Fruit fly (Drosophila melanogaster) whole organism, wandering third instar larva: ENCODE data around the gene CG31099.
A peak's percentile ranks its signal among the peaks of the same experiment; 100 is the strongest.

Experiments
- Abd-B ChIP-seq: fragments of >200 bp; optimal IDR thresholded peaks from 2 replicates; lab custom pipeline; 2017; ENCODE audit warnings: missing biosample characterization, missing genetic modification characterization
- CG9705 ChIP-seq: fragments of 200-800 bp; sonication (Bioruptor generic); optimal IDR thresholded peaks from 2 replicates; lab custom pipeline; 2018; ENCODE audit warnings: missing biosample characterization, mild to moderate bottlenecking, missing genetic modification characterization
- CrebA ChIP-seq: fragments of 200-800 bp; sonication (Bioruptor generic); optimal IDR thresholded peaks from 2 replicates; lab custom pipeline; 2016; ENCODE audit warnings: missing biosample characterization, mild to moderate bottlenecking, missing genetic modification characterization, borderline replicate concordance
- Dfd ChIP-seq: fragments of >200 bp; optimal IDR thresholded peaks from 2 replicates; lab custom pipeline; 2017; ENCODE audit warnings: missing biosample characterization, missing genetic modification characterization
- GATAd ChIP-seq: sonication (Bioruptor generic); optimal IDR thresholded peaks from 2 replicates; lab custom pipeline; 2016; ENCODE audit warnings: missing biosample characterization, missing genetic modification characterization
- Hnf4 ChIP-seq: fragments of 200-800 bp; sonication (Bioruptor generic); optimal IDR thresholded peaks from 2 replicates; lab custom pipeline; 2016; ENCODE audit warnings: missing biosample characterization, mild to moderate bottlenecking, missing genetic modification characterization
- Hr83 ChIP-seq: fragments of 200-300 bp; sonication (Bioruptor generic); optimal IDR thresholded peaks from 2 replicates; lab custom pipeline; 2016; ENCODE audit warnings: missing biosample characterization, mild to moderate bottlenecking, missing genetic modification characterization, moderate library complexity; ENCODE audit not compliant: poor library complexity, severe bottlenecking
- Jra ChIP-seq: sonication (Bioruptor generic); optimal IDR thresholded peaks from 2 replicates; lab custom pipeline; 2016; ENCODE audit warnings: missing biosample characterization, missing genetic modification characterization
- Mio ChIP-seq: sonication (Bioruptor generic); optimal IDR thresholded peaks from 2 replicates; lab custom pipeline; 2016; ENCODE audit warnings: missing biosample characterization, missing genetic modification characterization
- Myc ChIP-seq: fragments of >200 bp; optimal IDR thresholded peaks from 2 replicates; lab custom pipeline; 2017
- N ChIP-seq: fragments of >200 bp; optimal IDR thresholded peaks from 2 replicates; lab custom pipeline; 2018; ENCODE audit warnings: missing biosample characterization, missing external identifiers, missing genetic modification characterization
- OdsH ChIP-seq: fragments of 200-800 bp; sonication (Bioruptor generic); optimal IDR thresholded peaks from 2 replicates; lab custom pipeline; 2016; ENCODE audit warnings: missing biosample characterization, mild to moderate bottlenecking, missing genetic modification characterization
- Rel ChIP-seq, 2 experiments: fragments of 200-800 bp; sonication (Bioruptor generic) in 1 of 2; optimal IDR thresholded peaks; 2 replicates in 1 of 2; 3 replicates in 1 of 2; lab custom pipeline; 2016 to 2019; ENCODE audit warnings: mild to moderate bottlenecking in 2 of 2, missing biosample characterization in 2 of 2, missing genetic modification characterization in 2 of 2, moderate library complexity in 1 of 2
- br ChIP-seq: fragments of 200-800 bp; sonication (Bioruptor generic); optimal IDR thresholded peaks from 2 replicates; lab custom pipeline; 2016; ENCODE audit warnings: missing biosample characterization, missing genetic modification characterization
- brk ChIP-seq: fragments of 200-800 bp; sonication (Bioruptor generic); optimal IDR thresholded peaks from 2 replicates; lab custom pipeline; 2016; ENCODE audit warnings: missing biosample characterization, mild to moderate bottlenecking, missing genetic modification characterization
- dl ChIP-seq, 2 experiments: fragments of 175-275, 200-275 bp in 1 of 2; fragments of 200-275 bp in 1 of 2; sonication (Bioruptor generic); optimal IDR thresholded peaks; lab custom pipeline; 2018; ENCODE audit warnings: mild to moderate bottlenecking in 2 of 2, missing biosample characterization in 2 of 2, missing genetic modification characterization in 2 of 2, moderate library complexity in 2 of 2; ENCODE audit not compliant: partially characterized antibody in 2 of 2, insufficient read depth in 1 of 2
- dmrt93B ChIP-seq: fragments of 200-800 bp; sonication (Bioruptor generic); optimal IDR thresholded peaks from 2 replicates; lab custom pipeline; 2018; ENCODE audit warnings: missing biosample characterization, mild to moderate bottlenecking, missing genetic modification characterization
- dsf ChIP-seq: sonication (Bioruptor generic); optimal IDR thresholded peaks from 2 replicates; lab custom pipeline; 2016; ENCODE audit warnings: missing biosample characterization, missing genetic modification characterization, borderline replicate concordance
- fru ChIP-seq: fragments of 200-800 bp; sonication (Bioruptor generic); optimal IDR thresholded peaks from 3 replicates; lab custom pipeline; 2016; ENCODE audit warnings: missing biosample characterization, mild to moderate bottlenecking, missing genetic modification characterization
- jim ChIP-seq: fragments of 175-275, 200-325 bp; sonication (Bioruptor generic); optimal IDR thresholded peaks from 2 replicates; lab custom pipeline; 2016; ENCODE audit warnings: missing biosample characterization, mild to moderate bottlenecking, missing genetic modification characterization
- lola ChIP-seq: fragments of >200 bp; optimal IDR thresholded peaks from 2 replicates; lab custom pipeline; 2017; ENCODE audit warnings: missing biosample characterization, missing genetic modification characterization
- pan ChIP-seq: fragments of >200 bp; optimal IDR thresholded peaks from 2 replicates; lab custom pipeline; 2017
- psq ChIP-seq: fragments of 200-800 bp; sonication (Bioruptor generic); optimal IDR thresholded peaks from 3 replicates; lab custom pipeline; 2017; ENCODE audit warnings: missing biosample characterization, mild to moderate bottlenecking, missing genetic modification characterization, moderate library complexity
- sage ChIP-seq: fragments of 200-800 bp; sonication (Bioruptor generic); optimal IDR thresholded peaks from 2 replicates; lab custom pipeline; 2016; ENCODE audit warnings: missing biosample characterization, mild to moderate bottlenecking, missing genetic modification characterization
- sv ChIP-seq: fragments of 200-800 bp; sonication (Bioruptor generic); optimal IDR thresholded peaks from 3 replicates; lab custom pipeline; 2016; ENCODE audit warnings: missing biosample characterization, missing genetic modification characterization
- tai ChIP-seq: sonication (Bioruptor generic); optimal IDR thresholded peaks from 2 replicates; lab custom pipeline; 2016; ENCODE audit warnings: missing biosample characterization, missing genetic modification characterization
- usp ChIP-seq: fragments of >200 bp; optimal IDR thresholded peaks from 2 replicates; lab custom pipeline; 2017; ENCODE audit warnings: missing biosample characterization, missing genetic modification characterization
- woc ChIP-seq: sonication (Bioruptor generic); optimal IDR thresholded peaks from 2 replicates; lab custom pipeline; 2016; ENCODE audit warnings: missing biosample characterization, mild to moderate bottlenecking, missing genetic modification characterization

The CG31099 gene

DNA sequence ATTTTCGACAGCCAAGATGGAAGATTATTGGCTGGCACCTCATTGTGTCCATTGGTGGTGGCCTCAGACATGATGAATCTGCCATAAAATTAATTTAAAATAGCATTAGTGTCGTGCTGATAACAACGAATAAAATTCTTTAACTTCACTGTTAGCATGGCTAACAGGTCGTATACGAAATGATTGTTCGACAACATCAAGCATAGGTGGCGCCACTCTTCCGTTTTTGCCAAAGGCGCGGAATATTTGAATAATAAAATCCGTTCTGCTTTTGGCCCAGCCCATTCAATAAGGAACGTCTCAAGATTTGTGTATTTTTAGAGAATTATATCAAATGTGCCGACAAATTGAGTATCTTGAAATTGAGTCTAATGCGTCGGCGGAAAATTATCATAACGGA is 1.8 kb upstream of the CG31099 start:
- TF ChIP-seq fru (GFP tag; lab: Kevin White, UChicago) (no peak), pan (no peak), sage (GFP tag; lab: Kevin White, UChicago) (no peak), Jra (GFP tag; lab: Kevin White, UChicago) (no peak)

DNA sequence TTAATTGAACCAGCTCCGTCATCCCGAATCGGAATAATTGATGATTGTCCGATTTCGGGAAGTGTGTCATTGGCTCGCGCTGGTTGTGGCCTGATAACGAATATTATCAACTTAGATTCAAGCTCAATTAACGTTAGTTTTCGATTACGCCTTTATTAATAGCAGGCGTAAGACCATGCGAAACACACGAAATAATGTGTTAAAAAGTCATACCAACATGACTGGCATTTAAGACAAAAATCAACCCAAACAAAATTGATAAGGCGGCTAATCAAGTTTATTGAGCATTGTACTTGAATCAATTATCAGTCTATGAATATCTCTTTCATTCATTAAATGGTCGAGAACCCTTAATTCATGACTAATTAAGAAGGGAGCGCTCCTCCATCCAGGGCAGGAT is 1.6 kb downstream of the CG31099 start:
- no peak for TF ChIP-seq psq (GFP tag; lab: Kevin White, UChicago)
- TF ChIP-seq GATAd (GFP tag; lab: Kevin White, UChicago) = no peak
- no peak for TF ChIP-seq Dfd (GFP tag; lab: Kevin White, UChicago)
- TF ChIP-seq Rel (GFP tag; optimal IDR thresholded peaks at IDR 0.05; lab: Kevin White, UChicago) = no peak
- TF ChIP-seq Rel (tag; optimal IDR thresholded peaks at IDR 0.05; lab: Kevin White, UChicago) = no peak
- TF ChIP-seq Mio (GFP tag; lab: Kevin White, UChicago) = no peak
- no peak for TF ChIP-seq jim (GFP tag; lab: Kevin White, UChicago)
- TF ChIP-seq CrebA = no peak
- TF ChIP-seq Abd-B (GFP tag; lab: Kevin White, UChicago) = no peak
- no peak for TF ChIP-seq Hr83 (GFP tag; lab: Kevin White, UChicago)

DNA sequence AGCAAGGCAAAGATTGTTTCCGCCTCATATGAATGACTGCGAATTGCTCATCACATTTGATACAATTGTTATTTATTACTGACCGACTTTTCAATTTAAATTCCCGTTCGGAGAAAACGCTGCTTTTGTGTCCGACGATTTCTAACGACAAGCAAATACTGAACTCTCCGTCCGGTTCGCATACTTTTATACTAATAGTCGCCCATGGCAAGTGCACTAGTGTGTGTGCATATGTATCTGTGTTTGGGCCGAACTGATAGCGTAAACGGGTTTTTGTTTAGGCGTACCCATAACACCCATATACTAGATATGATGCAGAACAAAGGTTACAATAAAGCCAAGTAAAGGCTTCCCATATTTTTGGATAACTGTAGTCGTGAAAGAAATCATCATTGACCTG is 2.5 kb downstream of the CG31099 start, which contains the start of gene CG10550:
CG10550 (minus strand) TSS at position 164 of the 400 bp plus-strand sequence.
- TF ChIP-seq tai (GFP tag; lab: Kevin White, UChicago) (no peak), Hnf4 (GFP tag; lab: Kevin White, UChicago) (peak; percentile 0)

DNA sequence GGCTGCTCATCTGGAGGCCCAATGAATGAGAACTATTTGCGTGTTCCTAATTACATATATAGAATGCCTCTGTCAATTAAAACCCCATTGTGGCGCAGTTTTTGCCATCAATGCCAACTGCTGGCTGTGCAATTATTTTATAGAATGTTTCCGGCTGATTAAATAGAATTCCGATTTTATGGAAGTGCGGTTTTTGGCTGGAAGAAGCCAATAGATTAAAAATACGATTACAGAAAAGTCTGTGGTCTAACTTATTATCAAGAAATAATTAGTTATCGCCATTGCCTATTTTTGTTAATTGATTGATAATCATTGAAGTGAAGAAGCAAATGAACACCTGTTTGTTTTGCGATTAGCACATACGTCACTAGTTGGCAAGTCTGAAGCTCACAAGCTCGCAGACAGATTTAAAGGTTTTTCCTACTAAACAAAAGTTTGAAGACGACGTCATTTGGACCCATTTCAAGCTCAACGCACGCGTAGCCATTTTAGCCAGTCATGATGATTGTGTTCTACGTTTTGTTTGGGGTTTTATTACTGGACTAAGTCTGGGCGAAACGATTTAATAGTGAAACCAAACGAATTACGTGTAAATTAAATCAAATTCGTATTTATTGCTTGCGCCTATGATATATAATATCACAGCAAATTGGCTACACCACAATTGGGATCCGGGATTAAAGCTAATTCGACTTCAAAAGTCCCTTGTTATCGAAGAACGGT is 4.8 kb downstream of the CG31099 start:
- no peak for TF ChIP-seq psq (GFP tag; lab: Kevin White, UChicago)
- no peak for TF ChIP-seq Rel (GFP tag; optimal IDR thresholded peaks at IDR 0.05; lab: Kevin White, UChicago)
- peak; percentile 1 for TF ChIP-seq Rel (tag; optimal IDR thresholded peaks at IDR 0.05; lab: Kevin White, UChicago)

DNA sequence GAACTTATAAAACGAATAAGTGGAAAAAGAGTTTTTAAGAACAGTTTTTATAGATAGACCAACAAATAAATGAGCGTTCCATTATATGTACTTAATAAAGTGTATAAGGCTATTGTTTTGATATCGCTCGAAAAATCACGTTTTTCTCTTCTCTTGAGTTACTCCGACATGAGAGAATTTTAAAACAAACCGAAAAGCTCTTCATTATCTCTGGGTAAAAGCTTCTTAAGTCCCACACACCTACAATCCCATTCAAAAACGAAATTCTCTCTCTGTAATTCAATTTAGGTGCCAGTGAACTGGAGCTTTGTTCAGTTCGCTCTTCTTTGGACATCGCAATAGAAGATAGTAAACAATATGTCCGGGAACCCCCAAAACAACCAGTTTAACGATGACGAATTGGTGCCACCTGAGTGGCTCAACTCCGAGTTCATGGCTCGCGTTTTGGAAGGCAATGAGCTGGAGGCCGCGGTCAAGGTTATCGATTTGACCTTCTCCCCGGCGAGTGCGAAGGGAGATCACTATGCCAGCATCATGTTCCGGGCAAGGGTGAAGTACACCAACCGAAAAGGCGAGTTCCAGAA is 6.8 kb downstream of the CG31099 start, which contains the start of gene CG31436:
CG31436 (plus strand) TSS at position 281 of the 584 bp plus-strand sequence.
- TF ChIP-seq tai (GFP tag; lab: Kevin White, UChicago) (no peak), Dfd (GFP tag; lab: Kevin White, UChicago) (no peak), sv (no peak), GATAd (GFP tag; lab: Kevin White, UChicago) (no peak), usp (no peak), N (GFP tag; lab: Kevin White, UChicago) (no peak), pan (no peak), lola (GFP tag; lab: Kevin White, UChicago) (no peak), dsf (GFP tag; lab: Kevin White, UChicago) (no peak), dl (GFP tag; optimal IDR thresholded peaks at IDR 0.05; lab: Kevin White, UChicago; ENCODE audit: insufficient read depth in 1 of 2, partially characterized antibody in 2 of 2) (no peak), Hnf4 (GFP tag; lab: Kevin White, UChicago) (no peak), Rel (GFP tag; optimal IDR thresholded peaks at IDR 0.05; lab: Kevin White, UChicago) (no peak), Rel (tag; optimal IDR thresholded peaks at IDR 0.05; lab: Kevin White, UChicago) (peak; percentile 99), fru (GFP tag; lab: Kevin White, UChicago) (no peak), brk (GFP tag; lab: Kevin White, UChicago) (peak; percentile 17), CrebA (peak; percentile 17), CG9705 (GFP tag; lab: Kevin White, UChicago) (no peak), woc (GFP tag; lab: Kevin White, UChicago) (no peak), Mio (GFP tag; lab: Kevin White, UChicago) (no peak), Myc (lab: Kevin White, UChicago) (no peak), dmrt93B (no peak), OdsH (GFP tag; lab: Kevin White, UChicago) (no peak), sage (GFP tag; lab: Kevin White, UChicago) (peak; percentile 26)

DNA sequence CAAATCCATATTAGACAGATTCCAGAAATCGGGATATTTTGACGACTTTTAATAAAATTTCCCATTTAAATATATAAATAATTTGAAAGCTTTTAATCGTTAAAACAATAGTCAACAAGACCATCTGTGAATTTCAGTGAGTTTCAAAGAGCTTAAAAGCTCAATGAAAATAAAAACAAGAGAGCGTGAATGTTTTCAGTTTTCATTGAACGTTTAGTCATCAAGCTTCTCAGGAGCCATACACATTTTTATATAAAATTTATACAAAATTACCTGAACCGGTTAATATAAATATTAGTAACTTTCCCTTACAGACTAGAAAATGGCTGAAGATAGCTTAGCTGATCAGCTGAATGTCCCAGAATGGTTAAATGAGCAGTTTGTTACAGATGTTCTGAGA is 8.5 kb downstream of the CG31099 start, which contains the start of gene CG31370:
CG31370 (plus strand) TSS at position 226 of the 400 bp plus-strand sequence.
- TF ChIP-seq fru (GFP tag; lab: Kevin White, UChicago) (no peak), Jra (GFP tag; lab: Kevin White, UChicago) (no peak), Myc (lab: Kevin White, UChicago) (no peak), brk (GFP tag; lab: Kevin White, UChicago) (peak; percentile 57), jim (GFP tag; lab: Kevin White, UChicago) (no peak), br (GFP tag; lab: Kevin White, UChicago) (no peak)
